Fruit fly (Drosophila melanogaster) whole organism, prepupa: Measurements from ENCODE around the gene CG32295.

Source experiments
- CG10631 ChIP-seq: fragments of 200-800 bp; sonication (Bioruptor generic); optimal IDR thresholded peaks from 2 replicates; lab custom pipeline; 2016; ENCODE audit warnings: missing biosample characterization, missing genetic modification characterization
- CG10669 ChIP-seq: fragments of 200-800 bp; sonication (Bioruptor generic); optimal IDR thresholded peaks from 3 replicates; lab custom pipeline; 2018; ENCODE audit warnings: missing biosample characterization, mild to moderate bottlenecking, missing genetic modification characterization, moderate library complexity
- CG11902 ChIP-seq: fragments of 200-800 bp; sonication (Bioruptor generic); optimal IDR thresholded peaks from 3 replicates; lab custom pipeline; 2016; ENCODE audit warnings: missing biosample characterization, missing genetic modification characterization
- CG15336 ChIP-seq: fragments of 200-800 bp; sonication (Bioruptor generic); IDR thresholded peaks from 2 replicates; pipeline ENCODE4 v1.3.6; 2022; ENCODE audit warnings: missing biosample characterization, missing genetic modification characterization
- CG1621 ChIP-seq: fragments of 200-800 bp; sonication (Bioruptor generic); optimal IDR thresholded peaks from 3 replicates; lab custom pipeline; 2018; ENCODE audit warnings: missing biosample characterization, mild to moderate bottlenecking, missing genetic modification characterization
- CG16779 ChIP-seq: fragments of 200-800 bp; sonication (Bioruptor generic); optimal IDR thresholded peaks from 3 replicates; lab custom pipeline; 2017; ENCODE audit warnings: missing biosample characterization, mild to moderate bottlenecking, missing genetic modification characterization
- CG31627 ChIP-seq: fragments of 200-800 bp; sonication (Bioruptor generic); optimal IDR thresholded peaks from 3 replicates; lab custom pipeline; 2016; ENCODE audit warnings: missing biosample characterization, missing genetic modification characterization
- CG32006 ChIP-seq: fragments of 200-800 bp; sonication (Bioruptor generic); optimal IDR thresholded peaks from 3 replicates; lab custom pipeline; 2017; ENCODE audit warnings: missing biosample characterization, mild to moderate bottlenecking, missing genetic modification characterization
- CG34406 ChIP-seq: fragments of 200-800 bp; sonication (Bioruptor generic); optimal IDR thresholded peaks from 3 replicates; lab custom pipeline; 2016; ENCODE audit warnings: missing biosample characterization, missing genetic modification characterization
- CG4318 ChIP-seq: fragments of 200-800 bp; sonication (Bioruptor generic); optimal IDR thresholded peaks from 3 replicates; lab custom pipeline; 2017; ENCODE audit warnings: missing biosample characterization, mild to moderate bottlenecking, missing genetic modification characterization
- CG6163 ChIP-seq: fragments of 200-800 bp; sonication (Bioruptor generic); IDR thresholded peaks from 3 replicates; pipeline ENCODE4 v1.3.6; 2022; ENCODE audit warnings: missing biosample characterization, missing genetic modification characterization
- CG6276 ChIP-seq: fragments of 200-800 bp; sonication (Bioruptor generic); optimal IDR thresholded peaks from 2 replicates; lab custom pipeline; 2017; ENCODE audit warnings: missing biosample characterization, mild to moderate bottlenecking, missing genetic modification characterization
- CG6792 ChIP-seq: fragments of 200-800 bp; sonication (Bioruptor generic); optimal IDR thresholded peaks from 3 replicates; lab custom pipeline; 2016; ENCODE audit warnings: missing biosample characterization, missing genetic modification characterization
- CG6808 ChIP-seq: fragments of 200-800 bp; sonication (Bioruptor generic); optimal IDR thresholded peaks from 3 replicates; lab custom pipeline; 2017; ENCODE audit warnings: missing biosample characterization, missing genetic modification characterization, mild to moderate bottlenecking, moderate library complexity, missing genetic modification reagents
- CG6854 ChIP-seq: fragments of 200-800 bp; sonication (Bioruptor generic); optimal IDR thresholded peaks from 2 replicates; lab custom pipeline; 2017; ENCODE audit warnings: missing biosample characterization, mild to moderate bottlenecking, missing genetic modification characterization
- CG7368 ChIP-seq: fragments of 200-800 bp; sonication (Bioruptor generic); optimal IDR thresholded peaks from 3 replicates; lab custom pipeline; 2016; ENCODE audit warnings: missing biosample characterization, missing genetic modification characterization
- CG8119 ChIP-seq: fragments of 200-800 bp; sonication (Bioruptor generic); IDR thresholded peaks from 3 replicates; pipeline ENCODE4 v1.3.6; 2022; ENCODE audit warnings: missing biosample characterization, missing genetic modification characterization
- CG8319 ChIP-seq: fragments of 200-800 bp; sonication (Bioruptor generic); optimal IDR thresholded peaks from 3 replicates; lab custom pipeline; 2016; ENCODE audit warnings: missing biosample characterization, missing genetic modification characterization
- CG9139 ChIP-seq: fragments of 200-800 bp; sonication (Bioruptor generic); optimal IDR thresholded peaks from 3 replicates; lab custom pipeline; 2017; ENCODE audit warnings: missing biosample characterization, mild to moderate bottlenecking, missing genetic modification characterization
- Eip78C ChIP-seq: fragments of 200-800 bp; sonication (Bioruptor generic); peaks from one replicate; lab custom pipeline; 2016; ENCODE audit warnings: missing biosample characterization, missing genetic modification characterization
- Eip93F ChIP-seq: fragments of 200-800 bp; sonication (Bioruptor generic); optimal IDR thresholded peaks from 2 replicates; lab custom pipeline; 2016; ENCODE audit warnings: missing biosample characterization, mild to moderate bottlenecking, missing genetic modification characterization
- Ets96B ChIP-seq: fragments of 200-800 bp; optimal IDR thresholded peaks from 2 replicates; lab custom pipeline; 2019; ENCODE audit warnings: missing biosample characterization, mild to moderate bottlenecking, missing genetic modification characterization, moderate library complexity
- Hr38 ChIP-seq: sonication (Bioruptor generic); optimal IDR thresholded peaks from 2 replicates; lab custom pipeline; 2016; ENCODE audit warnings: missing biosample characterization, missing genetic modification characterization
- Hr39 ChIP-seq: fragments of 200-800 bp; sonication (Bioruptor generic); optimal IDR thresholded peaks from 2 replicates; lab custom pipeline; 2016; ENCODE audit warnings: missing biosample characterization, missing genetic modification characterization
- Lpt ChIP-seq: fragments of 200-800 bp; sonication (Bioruptor generic); optimal IDR thresholded peaks from 3 replicates; lab custom pipeline; 2016; ENCODE audit warnings: missing biosample characterization, missing genetic modification characterization
- Met ChIP-seq: fragments of 200-800 bp; sonication (Bioruptor generic); optimal IDR thresholded peaks from 3 replicates; lab custom pipeline; 2016; ENCODE audit warnings: missing biosample characterization, missing genetic modification characterization
- OdsH ChIP-seq: fragments of 200-800 bp; sonication (Bioruptor generic); optimal IDR thresholded peaks from 3 replicates; lab custom pipeline; 2016; ENCODE audit warnings: missing biosample characterization, missing genetic modification characterization
- Smox ChIP-seq: fragments of 200-800 bp; sonication (Bioruptor generic); optimal IDR thresholded peaks from 3 replicates; lab custom pipeline; 2016; ENCODE audit warnings: missing biosample characterization, missing genetic modification characterization
- Sox102F ChIP-seq: fragments of 200-800 bp; sonication (Bioruptor generic); optimal IDR thresholded peaks from 2 replicates; lab custom pipeline; 2016; ENCODE audit warnings: missing biosample characterization, mild to moderate bottlenecking, missing genetic modification characterization
- Sox14 ChIP-seq: fragments of 200-800 bp; sonication (Bioruptor generic); optimal IDR thresholded peaks from 3 replicates; lab custom pipeline; 2016; ENCODE audit warnings: missing biosample characterization, missing genetic modification characterization
- Sox15 ChIP-seq: fragments of 200-800 bp; sonication (Bioruptor generic); optimal IDR thresholded peaks from 3 replicates; lab custom pipeline; 2016; ENCODE audit warnings: missing biosample characterization, missing genetic modification characterization
- achi ChIP-seq: fragments of 200-800 bp; sonication (Bioruptor generic); optimal IDR thresholded peaks from 3 replicates; lab custom pipeline; 2016; ENCODE audit warnings: missing biosample characterization, missing genetic modification characterization
- acj6 ChIP-seq: fragments of 200-800 bp; sonication (Bioruptor generic); optimal IDR thresholded peaks from 3 replicates; lab custom pipeline; 2016; ENCODE audit warnings: missing biosample characterization, missing genetic modification characterization
- cyc ChIP-seq: fragments of 200-800 bp; sonication (Bioruptor generic); optimal IDR thresholded peaks from 3 replicates; lab custom pipeline; 2016; ENCODE audit warnings: missing biosample characterization, missing genetic modification characterization
- dac ChIP-seq: fragments of 200-800 bp; sonication (Bioruptor generic); optimal IDR thresholded peaks from 2 replicates; lab custom pipeline; 2017; ENCODE audit warnings: missing biosample characterization, mild to moderate bottlenecking, missing genetic modification characterization
- dsx ChIP-seq: fragments of 200-800 bp; optimal IDR thresholded peaks from 3 replicates; lab custom pipeline; 2019; ENCODE audit warnings: missing biosample characterization, mild to moderate bottlenecking, missing genetic modification characterization, moderate library complexity; ENCODE audit not compliant: poor library complexity, severe bottlenecking
- eg ChIP-seq: fragments of 200-800 bp; sonication (Bioruptor generic); IDR thresholded peaks from 3 replicates; pipeline ENCODE4 v1.3.6; 2022; ENCODE audit warnings: missing biosample characterization, missing genetic modification characterization
- esn ChIP-seq: fragments of 200-800 bp; sonication (Bioruptor generic); optimal IDR thresholded peaks from 2 replicates; lab custom pipeline; 2016; ENCODE audit warnings: missing biosample characterization, mild to moderate bottlenecking, missing genetic modification characterization, moderate library complexity
- fd85E ChIP-seq: fragments of 200-800 bp; sonication (Bioruptor generic); optimal IDR thresholded peaks from 3 replicates; lab custom pipeline; 2016; ENCODE audit warnings: missing biosample characterization, missing genetic modification characterization
- lz ChIP-seq: fragments of 200-800 bp; sonication (Bioruptor generic); optimal IDR thresholded peaks from 3 replicates; lab custom pipeline; 2016; ENCODE audit warnings: missing biosample characterization, missing genetic modification characterization
- net ChIP-seq: fragments of 200-800 bp; sonication (Bioruptor generic); optimal IDR thresholded peaks from 3 replicates; lab custom pipeline; 2016; ENCODE audit warnings: missing biosample characterization, missing genetic modification characterization
- pdm3 ChIP-seq: fragments of 200-800 bp; sonication (Bioruptor generic); optimal IDR thresholded peaks from 3 replicates; lab custom pipeline; 2016; ENCODE audit warnings: missing biosample characterization, missing genetic modification characterization
- salr ChIP-seq, 2 experiments: fragments of 200-800 bp; sonication (Bioruptor generic); optimal IDR thresholded peaks; 3 replicates each; lab custom pipeline; 2016 to 2018; ENCODE audit warnings: missing biosample characterization in 2 of 2, missing genetic modification characterization in 2 of 2, mild to moderate bottlenecking in 1 of 2
- spab ChIP-seq: fragments of 200-800 bp; sonication (Bioruptor generic); optimal IDR thresholded peaks from 2 replicates; lab custom pipeline; 2017; ENCODE audit warnings: missing biosample characterization, mild to moderate bottlenecking, missing genetic modification characterization, missing genetic modification reagents
- ss ChIP-seq, 2 experiments: fragments of 200-800 bp; sonication (Bioruptor generic); optimal IDR thresholded peaks; 2 replicates in 1 of 2; 3 replicates in 1 of 2; lab custom pipeline; 2017 to 2018; ENCODE audit warnings: mild to moderate bottlenecking in 2 of 2, missing biosample characterization in 2 of 2, missing genetic modification characterization in 2 of 2, moderate library complexity in 1 of 2
- svp ChIP-seq: fragments of 200-800 bp; sonication (Bioruptor generic); peaks from one replicate; lab custom pipeline; 2016; ENCODE audit warnings: missing biosample characterization, missing genetic modification characterization
- topi ChIP-seq: fragments of 200-800 bp; sonication (Bioruptor generic); optimal IDR thresholded peaks from 3 replicates; lab custom pipeline; 2016; ENCODE audit warnings: missing biosample characterization, missing genetic modification characterization
- vri ChIP-seq: fragments of 200-800 bp; sonication (Bioruptor generic); optimal IDR thresholded peaks from 3 replicates; lab custom pipeline; 2016; ENCODE audit warnings: missing biosample characterization, mild to moderate bottlenecking, missing genetic modification characterization

The CG32295 gene

DNA sequence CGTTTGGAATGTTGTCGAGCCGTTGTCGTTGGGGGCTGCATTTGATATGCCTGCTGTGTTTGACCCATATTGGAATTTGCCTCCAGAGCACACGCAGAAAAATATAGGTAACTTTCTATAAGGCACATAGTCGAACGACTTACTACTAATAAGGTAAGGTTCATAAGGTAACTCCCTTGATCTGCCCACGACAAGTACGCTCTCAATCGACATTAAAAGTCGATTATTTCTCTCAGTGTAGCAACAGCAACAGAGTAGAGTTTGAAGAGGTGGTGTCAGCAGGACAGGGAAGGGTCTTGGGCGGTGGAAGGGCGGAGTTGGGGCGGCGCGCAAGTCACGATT is 6.9 kb upstream of the CG32295 start (continued):
- TF ChIP-seq CG9139 (peak; percentile 25), Smox (GFP tag; lab: Kevin White, UChicago) (peak; percentile 43), ss (GFP tag; optimal IDR thresholded peaks at IDR 0.05; lab: Kevin White, UChicago) (peak in 1 of 2 experiments; percentile 37), CG1621 (tag; lab: Kevin White, UChicago) (peak; percentile 25), Met (GFP tag; lab: Kevin White, UChicago) (peak; percentile 56), CG32006 (GFP tag; lab: Kevin White, UChicago) (peak; percentile 90), esn (GFP tag; lab: Kevin White, UChicago) (peak; percentile 50)

- TF ChIP-seq pdm3 (GFP tag; lab: Kevin White, UChicago): peak; percentile 20
- 0 out of 3 replicates have a peak, but pooled peaks have one; percentile 14 for TF ChIP-seq eg (GFP tag; lab: Robert Waterston, UW)
- no peak for TF ChIP-seq achi (GFP tag; lab: Kevin White, UChicago)
- peak; percentile 46 for TF ChIP-seq dsx (GFP tag; lab: Kevin White, UChicago)
- peak; percentile 18 to 46 for TF ChIP-seq ss (GFP tag; optimal IDR thresholded peaks at IDR 0.05; lab: Kevin White, UChicago)
- peak; percentile 16 for TF ChIP-seq esn (GFP tag; lab: Kevin White, UChicago)
- no peak for TF ChIP-seq net (GFP tag; lab: Kevin White, UChicago)
- no peak for TF ChIP-seq dac (GFP tag; lab: Kevin White, UChicago)
- TF ChIP-seq OdsH (GFP tag; lab: Kevin White, UChicago): peak; percentile 23
- peak; percentile 10 for TF ChIP-seq Smox (GFP tag; lab: Kevin White, UChicago)
- peak; percentile 14 for TF ChIP-seq Sox14
- no peak for TF ChIP-seq CG6163
- peak; percentile 45 for TF ChIP-seq CG4318
- TF ChIP-seq CG6808 (GFP tag; lab: Kevin White, UChicago): peak; percentile 46
- no peak; the same call in 1 of the 2 replicates for TF ChIP-seq CG15336
- peak; percentile 66 for TF ChIP-seq CG10669 (GFP tag; lab: Kevin White, UChicago)
- no peak for TF ChIP-seq CG6792 (GFP tag; lab: Kevin White, UChicago)
- no peak for TF ChIP-seq CG6854 (GFP tag; lab: Kevin White, UChicago)
- no peak for TF ChIP-seq vri (GFP tag; lab: Kevin White, UChicago)
- no peak for TF ChIP-seq CG31627 (GFP tag; lab: Kevin White, UChicago)
- TF ChIP-seq CG10631 (GFP tag; lab: Kevin White, UChicago): peak; percentile 16
- peak; percentile 56 for TF ChIP-seq Ets96B (tag; lab: Kevin White, UChicago)
- no peak for TF ChIP-seq CG34406 (GFP tag; lab: Kevin White, UChicago)
- TF ChIP-seq Hr38 (GFP tag; lab: Kevin White, UChicago): no peak
- TF ChIP-seq Sox102F (GFP tag; lab: Kevin White, UChicago): peak; percentile 24
- TF ChIP-seq spab: peak; percentile 60
- TF ChIP-seq Met (GFP tag; lab: Kevin White, UChicago): peak; percentile 48
- TF ChIP-seq CG8119 (GFP tag; lab: Robert Waterston, UW): peak; percentile 26; the same call in 1 of the 3 replicates
- TF ChIP-seq CG9139: no peak
- TF ChIP-seq CG7368: no peak
- no peak for TF ChIP-seq CG8319
- no peak for TF ChIP-seq CG1621 (tag; lab: Kevin White, UChicago)
- TF ChIP-seq Sox15 (GFP tag; lab: Kevin White, UChicago): no peak
- TF ChIP-seq topi (GFP tag; lab: Kevin White, UChicago): peak; percentile 51
- TF ChIP-seq CG11902 (GFP tag; lab: Kevin White, UChicago): no peak
- peak; percentile 36 for TF ChIP-seq cyc (GFP tag; lab: Kevin White, UChicago)
- peak; percentile 94 for TF ChIP-seq svp (GFP tag; lab: Kevin White, UChicago)
- TF ChIP-seq Hr39: no peak
- no peak for TF ChIP-seq acj6 (GFP tag; lab: Kevin White, UChicago)
- no peak for TF ChIP-seq fd85E (GFP tag; lab: Kevin White, UChicago)
- peak; percentile 55 for TF ChIP-seq CG6276 (GFP tag; lab: Kevin White, UChicago)
- TF ChIP-seq lz (GFP tag; lab: Kevin White, UChicago): peak; percentile 33
- TF ChIP-seq Eip93F (GFP tag; lab: Kevin White, UChicago): no peak
- no peak for TF ChIP-seq CG16779 (tag; lab: Kevin White, UChicago)
- TF ChIP-seq salr (GFP tag; optimal IDR thresholded peaks at IDR 0.05; lab: Kevin White, UChicago): no peak
- peak; percentile 51 for TF ChIP-seq CG32006 (GFP tag; lab: Kevin White, UChicago)
- TF ChIP-seq Eip78C (GFP tag; lab: Kevin White, UChicago): peak; percentile 83
- TF ChIP-seq Lpt (GFP tag; lab: Kevin White, UChicago): no peak
These were observed 6.4 kb upstream of the CG32295 start for dm6 chr3L:2533000-2533731.
